Fruit fly (Drosophila melanogaster) whole organism, embryonic: Measurements from ENCODE around the gene Coa8.

Experiments used
- Asciz ChIP-seq: fragments of 200-800 bp; sonication (Bioruptor generic); optimal IDR thresholded peaks from 2 replicates; lab custom pipeline; 2017; ENCODE audit warnings: missing biosample characterization, mild to moderate bottlenecking, missing genetic modification characterization, missing genetic modification reagents
- Awh ChIP-seq: fragments of 200-800 bp; sonication (Bioruptor generic); IDR thresholded peaks from 2 replicates; pipeline ENCODE4, ENCODE4 v1.3.6; 2022; ENCODE audit warnings: missing biosample characterization, missing genetic modification characterization
- B-H2 ChIP-seq: fragments of 200-800 bp; sonication (Bioruptor generic); optimal IDR thresholded peaks from 2 replicates; lab custom pipeline; 2018; ENCODE audit warnings: missing biosample characterization, mild to moderate bottlenecking, missing genetic modification characterization
- Blimp-1 ChIP-seq: fragments of 200-800 bp; sonication (Bioruptor generic); optimal IDR thresholded peaks from 3 replicates; lab custom pipeline; 2018; ENCODE audit warnings: missing biosample characterization, missing genetic modification characterization, mild to moderate bottlenecking, moderate library complexity, missing genetic modification reagents
- CG10321 ChIP-seq: fragments of 200-800 bp; sonication (Bioruptor generic); IDR thresholded peaks from 2 replicates; pipeline ENCODE4 v1.3.6; 2022; ENCODE audit warnings: missing biosample characterization, missing genetic modification characterization
- CG10366 ChIP-seq: fragments of 200-800 bp; sonication (Bioruptor generic); IDR thresholded peaks from 2 replicates; pipeline ENCODE4 v1.3.6; 2022; ENCODE audit warnings: missing biosample characterization, missing genetic modification characterization
- CG11695 ChIP-seq: fragments of 200-800 bp; sonication (Bioruptor generic); IDR thresholded peaks from 3 replicates; pipeline ENCODE4 v1.3.6; 2022; ENCODE audit warnings: missing biosample characterization, missing genetic modification characterization
- CG12071 ChIP-seq: fragments of 200-800 bp; sonication (Bioruptor generic); optimal IDR thresholded peaks from 3 replicates; lab custom pipeline; 2018; ENCODE audit warnings: missing biosample characterization, mild to moderate bottlenecking, missing genetic modification characterization
- CG14667 ChIP-seq: fragments of 200-800 bp; sonication (Bioruptor generic); IDR thresholded peaks from 2 replicates; pipeline ENCODE4 v1.3.6; 2022; ENCODE audit warnings: missing biosample characterization, missing genetic modification characterization
- CG14710 ChIP-seq: fragments of 200-800 bp; sonication (Bioruptor generic); optimal IDR thresholded peaks from 3 replicates; lab custom pipeline; 2019; ENCODE audit warnings: missing biosample characterization, mild to moderate bottlenecking, missing genetic modification characterization, moderate library complexity
- CG17186 ChIP-seq: fragments of 200-800 bp; sonication (Bioruptor generic); optimal IDR thresholded peaks from 3 replicates; lab custom pipeline; 2017; ENCODE audit warnings: missing biosample characterization, missing genetic modification reagents, missing genetic modification characterization
- CG17385 ChIP-seq: fragments of 200-800 bp; sonication (Bioruptor generic); optimal IDR thresholded peaks from 3 replicates; lab custom pipeline; 2018; ENCODE audit warnings: missing biosample characterization, mild to moderate bottlenecking, missing genetic modification characterization
- CG1832 ChIP-seq: fragments of 200-800 bp; sonication (Bioruptor generic); optimal IDR thresholded peaks from 2 replicates; lab custom pipeline; 2017; ENCODE audit warnings: missing biosample characterization, mild to moderate bottlenecking, missing genetic modification characterization, inconsistent platforms
- CG18619 ChIP-seq: fragments of 200-800 bp; sonication (Bioruptor generic); optimal IDR thresholded peaks from 3 replicates; lab custom pipeline; 2017; ENCODE audit warnings: missing biosample characterization, mild to moderate bottlenecking, missing genetic modification characterization
- CG31365 ChIP-seq: fragments of 200-800 bp; sonication (Bioruptor generic); optimal IDR thresholded peaks from 2 replicates; lab custom pipeline; 2018; ENCODE audit warnings: missing biosample characterization, mild to moderate bottlenecking, missing genetic modification characterization
- CG4360 ChIP-seq: fragments of 200-800 bp; sonication (Bioruptor generic); IDR thresholded peaks from 2 replicates; pipeline ENCODE4 v1.3.6; 2022; ENCODE audit warnings: missing biosample characterization, missing genetic modification characterization
- CG4854 ChIP-seq: fragments of 200-800 bp; sonication (Bioruptor generic); optimal IDR thresholded peaks from 2 replicates; lab custom pipeline; 2016; ENCODE audit warnings: missing biosample characterization, missing genetic modification characterization, inconsistent platforms
- CG7372 ChIP-seq: fragments of 200-800 bp; sonication (Bioruptor generic); IDR thresholded peaks from 2 replicates; pipeline ENCODE4 v1.3.6; 2022; ENCODE audit warnings: missing biosample characterization, missing genetic modification characterization
- CG7963 ChIP-seq: fragments of 200-800 bp; sonication (Bioruptor generic); IDR thresholded peaks from 3 replicates; pipeline ENCODE4 v1.3.6; 2022; ENCODE audit warnings: missing biosample characterization, missing genetic modification characterization; ENCODE audit not compliant: partially characterized antibody
- CG8281 ChIP-seq: fragments of 200-800 bp; sonication (Bioruptor generic); optimal IDR thresholded peaks from 2 replicates; lab custom pipeline; 2018; ENCODE audit warnings: missing biosample characterization, mild to moderate bottlenecking, missing genetic modification characterization, moderate library complexity
- CG8359 ChIP-seq: fragments of 200-800 bp; sonication (Bioruptor generic); optimal IDR thresholded peaks from 2 replicates; lab custom pipeline; 2017; ENCODE audit warnings: missing biosample characterization, mild to moderate bottlenecking, missing genetic modification characterization, borderline replicate concordance
- CG8765 ChIP-seq: fragments of 200-800 bp; sonication (Bioruptor generic); IDR thresholded peaks from 2 replicates; pipeline ENCODE4 v1.3.6; 2022; ENCODE audit warnings: missing biosample characterization, missing genetic modification characterization
- D19B ChIP-seq: fragments of 200-800 bp; sonication (Bioruptor generic); optimal IDR thresholded peaks from 2 replicates; lab custom pipeline; 2017; ENCODE audit warnings: missing biosample characterization, mild to moderate bottlenecking, missing genetic modification characterization
- Eip74EF ChIP-seq, 2 experiments: fragments of 200-800 bp in 1 of 2; fragments of >200 bp in 1 of 2; sonication (Bioruptor generic) in 1 of 2; optimal IDR thresholded peaks; 2 replicates each; lab custom pipeline; 2017 to 2019; ENCODE audit warnings: missing biosample characterization in 2 of 2, missing genetic modification characterization in 2 of 2, mild to moderate bottlenecking in 1 of 2, moderate library complexity in 1 of 2
- H15 ChIP-seq: fragments of 200-800 bp; sonication (Bioruptor generic); IDR thresholded peaks from 3 replicates; pipeline ENCODE4 v1.3.6; 2022; ENCODE audit warnings: missing biosample characterization, missing genetic modification characterization
- HmgZ ChIP-seq: fragments of 200-800 bp; sonication (Bioruptor generic); optimal IDR thresholded peaks from 2 replicates; lab custom pipeline; 2018; ENCODE audit warnings: missing biosample characterization, mild to moderate bottlenecking, missing genetic modification characterization
- Hmr ChIP-seq: fragments of 200-800 bp; sonication (Bioruptor generic); optimal IDR thresholded peaks from 3 replicates; lab custom pipeline; 2017; ENCODE audit warnings: mild to moderate bottlenecking, missing biosample characterization, missing genetic modification reagents, missing genetic modification characterization
- Hr51 ChIP-seq, 2 experiments: fragments of 200-800 bp; sonication (Bioruptor generic); optimal IDR thresholded peaks; 2 replicates in 1 of 2; 3 replicates in 1 of 2; lab custom pipeline; 2016 to 2018; ENCODE audit warnings: missing biosample characterization in 2 of 2, missing genetic modification characterization in 2 of 2, mild to moderate bottlenecking in 1 of 2, moderate library complexity in 1 of 2
- Six4 ChIP-seq: fragments of 200-800 bp; sonication (Bioruptor generic); optimal IDR thresholded peaks from 2 replicates; lab custom pipeline; 2016; ENCODE audit warnings: missing biosample characterization, missing genetic modification characterization
- Sry-β ChIP-seq: fragments of 200-800 bp; sonication (Bioruptor generic); optimal IDR thresholded peaks from 2 replicates; lab custom pipeline; 2018; ENCODE audit warnings: missing biosample characterization, mild to moderate bottlenecking, missing genetic modification characterization, moderate library complexity
- YL-1 ChIP-seq: fragments of 200-800 bp; sonication (Bioruptor generic); optimal IDR thresholded peaks from 3 replicates; lab custom pipeline; 2017; ENCODE audit warnings: missing biosample characterization, mild to moderate bottlenecking, missing genetic modification characterization
- ap ChIP-seq: fragments of 200-800 bp; sonication (Bioruptor generic); IDR thresholded peaks from 2 replicates; pipeline ENCODE4 v1.3.6; 2022; ENCODE audit warnings: missing biosample characterization, missing genetic modification characterization
- ase ChIP-seq: fragments of 200-800 bp; sonication (Bioruptor generic); IDR thresholded peaks from 3 replicates; pipeline ENCODE4 v1.3.6; 2022; ENCODE audit warnings: missing biosample characterization, missing genetic modification characterization
- bigmax ChIP-seq: fragments of 200-800 bp; sonication (Bioruptor generic); optimal IDR thresholded peaks from 2 replicates; lab custom pipeline; 2018; ENCODE audit warnings: missing biosample characterization, mild to moderate bottlenecking, missing genetic modification characterization
- br ChIP-seq: fragments of >200 bp; optimal IDR thresholded peaks from 2 replicates; lab custom pipeline; 2017
- bsh ChIP-seq, 2 experiments: fragments of 200-800 bp; sonication (Bioruptor generic); optimal IDR thresholded peaks; 2 replicates each; lab custom pipeline; 2017 to 2018; ENCODE audit warnings: mild to moderate bottlenecking in 2 of 2, missing biosample characterization in 2 of 2, missing genetic modification characterization in 2 of 2, moderate library complexity in 1 of 2
- caup ChIP-seq: fragments of 200-800 bp; sonication (Bioruptor generic); optimal IDR thresholded peaks from 3 replicates; lab custom pipeline; 2017; ENCODE audit warnings: missing biosample characterization, mild to moderate bottlenecking, missing genetic modification characterization, moderate library complexity; ENCODE audit not compliant: severe bottlenecking
- chinmo ChIP-seq: fragments of 200-800 bp; sonication (Bioruptor generic); IDR thresholded peaks from 4 replicates; pipeline ENCODE4 v1.3.6; 2022; ENCODE audit warnings: missing biosample characterization, missing genetic modification characterization; ENCODE audit not compliant: partially characterized antibody
- klu ChIP-seq: fragments of 200-800 bp; sonication (Bioruptor generic); IDR thresholded peaks from 2 replicates; pipeline ENCODE4 v1.3.6; 2022; ENCODE audit warnings: missing biosample characterization, missing genetic modification characterization
- lab ChIP-seq: fragments of 200-800 bp; sonication (Bioruptor generic); optimal IDR thresholded peaks from 3 replicates; lab custom pipeline; 2017; ENCODE audit warnings: missing biosample characterization, missing genetic modification characterization, mild to moderate bottlenecking, moderate library complexity, missing genetic modification reagents
- phol ChIP-seq: fragments of 200-800 bp; sonication (Bioruptor generic); optimal IDR thresholded peaks from 3 replicates; lab custom pipeline; 2018; ENCODE audit warnings: missing biosample characterization, mild to moderate bottlenecking, missing genetic modification characterization, moderate library complexity
- ro ChIP-seq: fragments of 200-800 bp; sonication (Bioruptor generic); IDR thresholded peaks from 2 replicates; pipeline ENCODE4 v1.3.6; 2022; ENCODE audit warnings: missing biosample characterization, missing genetic modification characterization
- sens ChIP-seq: fragments of 200-800 bp; sonication (Bioruptor generic); peaks from one replicate; lab custom pipeline; 2016; ENCODE audit warnings: missing biosample characterization, missing genetic modification characterization
- tin ChIP-seq: fragments of 200-800 bp; sonication (Bioruptor generic); optimal IDR thresholded peaks from 3 replicates; lab custom pipeline; 2016; ENCODE audit warnings: missing biosample characterization, missing genetic modification characterization
- tna ChIP-seq: fragments of 200-800 bp; sonication (Bioruptor generic); IDR thresholded peaks from 2 replicates; pipeline ENCODE4 v1.3.6; 2022; ENCODE audit warnings: missing biosample characterization, missing genetic modification characterization; ENCODE audit not compliant: partially characterized antibody
- usp ChIP-seq: fragments of >200 bp; optimal IDR thresholded peaks from 2 replicates; lab custom pipeline; 2017; ENCODE audit warnings: missing biosample characterization, missing genetic modification characterization
- vnd ChIP-seq: fragments of 200-800 bp; sonication (Bioruptor generic); IDR thresholded peaks from 3 replicates; pipeline ENCODE4 v1.3.6; 2022; ENCODE audit warnings: missing biosample characterization, missing genetic modification characterization; ENCODE audit not compliant: partially characterized antibody
- zen ChIP-seq: fragments of 200-800 bp; sonication (Bioruptor generic); optimal IDR thresholded peaks from 3 replicates; lab custom pipeline; 2018; ENCODE audit warnings: missing biosample characterization, mild to moderate bottlenecking, missing genetic modification characterization, moderate library complexity
- zen2 ChIP-seq: fragments of 200-800 bp; sonication (Bioruptor generic); IDR thresholded peaks from 3 replicates; pipeline ENCODE4 v1.3.6; 2022; ENCODE audit warnings: missing biosample characterization, missing genetic modification characterization; ENCODE audit not compliant: partially characterized antibody

Coa8 gene

dm6 chrX:1889926-1890325, 9.8 kb downstream of the Coa8 start, which contains the start of the genes trr and mRpL16 (continued):
- TF ChIP-seq H15 (GFP tag; lab: Robert Waterston, UW) (no peak), B-H2 (GFP tag; lab: Kevin White, UChicago) (no peak), CG17186 (peak; percentile 32), usp (no peak), zen2 (GFP tag; lab: Robert Waterston, UW) (peak; percentile 30; the same call in 1 of the 3 replicates), CG18619 (GFP tag; lab: Kevin White, UChicago) (no peak), CG8765 (GFP tag; lab: Robert Waterston, UW) (no peak), bigmax (GFP tag; lab: Kevin White, UChicago) (no peak), CG14667 (GFP tag; lab: Robert Waterston, UW) (peak; percentile 31; the same call in 1 of the 2 replicates), CG8281 (tag; lab: Kevin White, UChicago) (no peak), phol (tag; lab: Kevin White, UChicago) (peak; percentile 83), CG11695 (GFP tag; lab: Robert Waterston, UW) (peak; percentile 39; the same call in 1 of the 3 replicates), D19B (no peak), klu (GFP tag; lab: Robert Waterston, UW) (no peak), br (lab: Kevin White, UChicago) (no peak), CG4854 (GFP tag; lab: Kevin White, UChicago) (no peak), zen (tag; lab: Kevin White, UChicago) (peak; percentile 13), YL-1 (GFP tag; lab: Kevin White, UChicago) (peak; percentile 86), tin (GFP tag; lab: Kevin White, UChicago) (peak; percentile 32), CG10366 (GFP tag; lab: Robert Waterston, UW) (peak; percentile 9; the same call in 1 of the 2 replicates), Hr51 (GFP tag; optimal IDR thresholded peaks at IDR 0.05; lab: Kevin White, UChicago) (peak in 1 of 2 experiments; percentile 13), Sry-β (peak; percentile 6), CG7372 (GFP tag; lab: Robert Waterston, UW) (no peak), caup (GFP tag; lab: Kevin White, UChicago) (peak; percentile 36), Eip74EF (GFP tag; optimal IDR thresholded peaks at IDR 0.05; lab: Kevin White, UChicago) (no peak), CG7963 (peak; percentile 40; the same call in 1 of the 3 replicates), ase (no peak), lab (GFP tag; lab: Kevin White, UChicago) (no peak)

dm6 chrX:1893532-1893931, 13.4 kb downstream of the Coa8 start:
- no peak for TF ChIP-seq CG31365 (tag; lab: Kevin White, UChicago)
- TF ChIP-seq Six4 (GFP tag; lab: Kevin White, UChicago), result no peak
- TF ChIP-seq YL-1 (GFP tag; lab: Kevin White, UChicago), result peak; percentile 11
- no peak for TF ChIP-seq Asciz (GFP tag; lab: Kevin White, UChicago)
- TF ChIP-seq Hmr (GFP tag; lab: Kevin White, UChicago), result no peak
- no peak for TF ChIP-seq CG8359 (GFP tag; lab: Kevin White, UChicago)
- TF ChIP-seq CG17186, result no peak
- TF ChIP-seq CG1832, result peak; percentile 64
- TF ChIP-seq Awh (GFP tag; lab: Robert Waterston, UW), result no peak
- TF ChIP-seq bsh (GFP tag; optimal IDR thresholded peaks at IDR 0.05; lab: Kevin White, UChicago), result no peak
- TF ChIP-seq CG17385 (GFP tag; lab: Kevin White, UChicago), result peak; percentile 72
- TF ChIP-seq sens (GFP tag; lab: Kevin White, UChicago), result peak; percentile 47
- no peak for TF ChIP-seq CG14710
- TF ChIP-seq CG10321 (GFP tag; lab: Robert Waterston, UW), result peak; percentile 38; the same call in 1 of the 2 replicates
- no peak for TF ChIP-seq tna (GFP tag; lab: Robert Waterston, UW)
- TF ChIP-seq ro (GFP tag; lab: Robert Waterston, UW), result no peak
- no peak for TF ChIP-seq caup (GFP tag; lab: Kevin White, UChicago)
- no peak for TF ChIP-seq ap (GFP tag; lab: Robert Waterston, UW)
- TF ChIP-seq chinmo, result 0 out of 4 replicates have a peak, but pooled peaks have one; percentile 18
- TF ChIP-seq CG4360 (GFP tag; lab: Robert Waterston, UW), result peak; percentile 87
- TF ChIP-seq Blimp-1 (GFP tag; lab: Kevin White, UChicago), result peak; percentile 13
- TF ChIP-seq CG12071, result no peak
- TF ChIP-seq vnd (GFP tag; lab: Robert Waterston, UW), result no peak
- TF ChIP-seq HmgZ (tag; lab: Kevin White, UChicago), result no peak
